Worm (Caenorhabditis elegans): ENCODE data around the gene oac-54.

The oac-54 gene

DNA sequence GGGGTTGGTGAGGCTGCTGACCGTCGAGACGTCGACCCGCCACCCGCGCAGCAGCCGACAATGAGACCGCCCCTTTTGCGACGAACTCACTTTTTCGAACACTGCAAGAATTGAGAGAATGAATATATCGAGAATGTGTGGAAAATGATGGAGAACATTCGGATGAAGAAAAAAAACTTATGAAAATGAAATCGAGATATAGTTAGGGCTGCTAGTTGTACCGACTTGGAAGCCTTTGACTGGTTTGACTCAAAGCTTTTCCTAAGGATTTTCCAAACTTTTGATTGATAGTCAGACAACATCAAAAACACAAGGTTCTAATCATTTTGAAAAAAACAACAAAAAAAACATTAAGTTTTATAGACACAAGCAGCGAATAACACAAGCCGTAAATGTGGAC, 30.5 kb downstream of the oac-54 start, which contains the start of gene sym-2:
Gene sym-2, minus strand, starts transcription at position 101 of the 400 bp plus-strand sequence.
- TF ChIP-seq pax-1 (tag; optimal IDR thresholded peaks at IDR 0.05) (no peak), nhr-232 (tag; optimal IDR thresholded peaks at IDR 0.05) (no peak), ahr-1 (tag; optimal IDR thresholded peaks at IDR 0.05) (no peak), ceh-14 (tag; optimal IDR thresholded peaks at IDR 0.05) (no peak), unc-86 (tag; optimal IDR thresholded peaks at IDR 0.05) (no peak), ceh-48 (tag; optimal IDR thresholded peaks at IDR 0.05) (no peak)

DNA sequence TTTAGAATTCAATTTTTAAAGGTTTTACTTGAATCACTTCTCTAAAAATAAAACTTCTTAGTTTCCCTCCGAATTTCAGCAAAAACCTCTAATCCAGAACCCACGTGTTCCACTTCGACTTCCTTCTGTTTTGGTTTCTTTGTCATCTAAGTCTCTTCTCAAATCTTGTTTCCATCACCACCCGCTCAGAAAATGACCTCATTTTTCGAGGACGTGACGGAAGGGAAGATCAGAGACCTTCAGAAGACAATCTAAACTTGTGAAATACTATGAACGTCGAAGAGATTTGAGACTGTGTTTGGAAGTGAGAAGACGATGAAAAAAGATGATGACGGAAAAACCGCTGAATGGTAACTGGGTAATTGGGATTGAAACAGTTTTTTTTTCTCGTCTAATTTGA, 31.7 kb downstream of the oac-54 start:
- TF ChIP-seq tbx-2 (tag; optimal IDR thresholded peaks at IDR 0.05) (no peak), ceh-30 (tag; optimal IDR thresholded peaks at IDR 0.05) (no peak), hlh-8 (tag; optimal IDR thresholded peaks at IDR 0.05) (no peak), hlh-15 (tag; optimal IDR thresholded peaks at IDR 0.05) (no peak), ceh-24 (tag; optimal IDR thresholded peaks at IDR 0.05) (no peak)

ce11 chrII:9190513-9191099, 32.7 kb downstream of the oac-54 start:
- no peak for TF ChIP-seq unc-3 (GFP tag; conservative IDR thresholded peaks at IDR 0.05)
- TF ChIP-seq unc-3 (tag; optimal IDR thresholded peaks at IDR 0.05) = no peak
- no peak for TF ChIP-seq sox-4 (tag; optimal IDR thresholded peaks at IDR 0.05)
- no peak for TF ChIP-seq hlh-13 (GFP tag; optimal IDR thresholded peaks at IDR 0.05)
- TF ChIP-seq ceh-34 (tag; optimal IDR thresholded peaks at IDR 0.05) = no peak

DNA sequence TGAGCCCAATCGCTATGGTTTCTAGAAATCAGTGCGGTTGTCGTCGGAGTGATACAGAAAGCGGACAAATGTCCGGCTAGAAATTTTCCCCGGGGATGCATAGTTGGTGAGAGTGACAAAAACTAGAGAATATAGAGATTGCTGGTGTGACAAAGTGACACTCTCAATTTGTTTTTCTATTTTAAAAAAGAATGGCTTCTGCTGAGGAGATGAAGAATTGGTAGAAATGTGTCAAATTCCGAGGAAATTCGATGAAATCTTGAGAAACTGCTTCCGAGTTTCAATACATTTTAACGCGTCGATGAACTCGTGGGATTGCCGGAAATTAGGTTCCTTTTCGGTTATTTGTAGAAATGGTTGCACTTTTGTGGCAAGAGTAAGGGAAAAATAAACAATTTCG, 36.3 kb downstream of the oac-54 start, which contains the start of gene twk-4:
Gene twk-4, minus strand, starts transcription at position 101 of the 400 bp plus-strand sequence.
- no peak for TF ChIP-seq T23F11.4 (GFP tag; optimal IDR thresholded peaks at IDR 0.05)
- TF ChIP-seq unc-55 (GFP tag; optimal IDR thresholded peaks at IDR 0.05) = no peak

ce11 chrII:9196325-9196724, 38.4 kb downstream of the oac-54 start:
- TF ChIP-seq hlh-6 (tag; optimal IDR thresholded peaks at IDR 0.05) = no peak
- TF ChIP-seq ets-4 (tag; optimal IDR thresholded peaks at IDR 0.05) = no peak
- no peak for TF ChIP-seq nfya-1 (tag; optimal IDR thresholded peaks at IDR 0.05)
- no peak for TF ChIP-seq odd-2 (tag; optimal IDR thresholded peaks at IDR 0.05)
- no peak for TF ChIP-seq K09A11.1 (tag; optimal IDR thresholded peaks at IDR 0.05; ENCODE audit: insufficient read depth)
- no peak for TF ChIP-seq che-1 (tag; optimal IDR thresholded peaks at IDR 0.05)
- no peak for TF ChIP-seq pag-3 (tag; optimal IDR thresholded peaks at IDR 0.05; ENCODE audit: borderline replicate concordance)
- TF ChIP-seq K02D7.2 (tag; optimal IDR thresholded peaks at IDR 0.05) = no peak
- no peak for TF ChIP-seq hlh-13 (GFP tag; optimal IDR thresholded peaks at IDR 0.05)
- TF ChIP-seq ceh-14 (tag; optimal IDR thresholded peaks at IDR 0.05) = no peak
- TF ChIP-seq ztf-16 (tag; optimal IDR thresholded peaks at IDR 0.05) = no peak
- TF ChIP-seq fkh-6 (tag; optimal IDR thresholded peaks at IDR 0.05) = no peak
- TF ChIP-seq ama-1 (optimal IDR thresholded peaks at IDR 0.05) = no peak

DNA sequence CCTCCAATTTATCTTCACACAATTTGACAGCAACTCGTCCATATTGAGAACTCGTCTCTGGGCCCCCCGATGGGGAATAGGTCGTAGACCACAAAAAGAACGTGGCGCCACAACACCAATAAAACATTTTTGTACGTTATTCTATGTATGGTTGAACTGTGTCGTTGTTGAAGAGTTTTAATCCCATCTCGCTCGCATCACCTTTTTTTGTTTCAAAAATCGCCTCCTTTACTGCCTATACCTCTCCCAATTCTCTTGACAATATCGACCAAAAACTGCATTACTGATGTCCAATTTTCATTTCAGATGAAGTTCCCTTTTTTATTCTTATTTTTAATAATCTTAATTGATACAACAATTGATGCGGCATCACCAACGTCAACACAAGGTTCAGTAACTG, 39.3 kb downstream of the oac-54 start, which contains the start of gene let-23:
Gene let-23, plus strand, starts transcription at position 301 of the 400 bp plus-strand sequence.
- TF ChIP-seq sdc-2 (tag; optimal IDR thresholded peaks at IDR 0.05) (no peak), ceh-22 (tag; optimal IDR thresholded peaks at IDR 0.05) (no peak), npax-4 (tag; optimal IDR thresholded peaks at IDR 0.05) (no peak), ceh-48 (tag; optimal IDR thresholded peaks at IDR 0.05) (no peak), dve-1 (tag; optimal IDR thresholded peaks at IDR 0.05) (no peak), ceh-34 (tag; optimal IDR thresholded peaks at IDR 0.05) (no peak), gmeb-2 (tag; optimal IDR thresholded peaks at IDR 0.05) (no peak), odd-2 (tag; optimal IDR thresholded peaks at IDR 0.05) (no peak)

All from whole organism, late embryonic.